Fruit fly (Drosophila melanogaster) whole organism, embryonic: Measurements from ENCODE around the gene CG17841.

ENCODE experiments used
- Blimp-1 ChIP-seq: fragments of 200-800 bp; sonication (Bioruptor generic); optimal IDR thresholded peaks from 3 replicates; lab custom pipeline; 2018; ENCODE audit warnings: missing biosample characterization, missing genetic modification characterization, mild to moderate bottlenecking, moderate library complexity, missing genetic modification reagents
- CG10321 ChIP-seq: fragments of 200-800 bp; sonication (Bioruptor generic); IDR thresholded peaks from 2 replicates; pipeline ENCODE4 v1.3.6; 2022; ENCODE audit warnings: missing biosample characterization, missing genetic modification characterization
- CG11456 ChIP-seq: fragments of 200-800 bp; sonication (Bioruptor generic); IDR thresholded peaks from 3 replicates; pipeline ENCODE4 v1.3.6; 2022; ENCODE audit warnings: missing biosample characterization, missing genetic modification characterization
- CG11723 ChIP-seq: fragments of 200-800 bp; sonication (Bioruptor generic); optimal IDR thresholded peaks from 2 replicates; lab custom pipeline; 2017; ENCODE audit warnings: missing biosample characterization, mild to moderate bottlenecking, missing genetic modification characterization
- CG12104 ChIP-seq: fragments of 200-800 bp; sonication (Bioruptor generic); optimal IDR thresholded peaks from 3 replicates; lab custom pipeline; 2016; ENCODE audit warnings: missing biosample characterization, missing genetic modification characterization
- CG12769 ChIP-seq: fragments of 200-800 bp; sonication (Bioruptor generic); optimal IDR thresholded peaks from 2 replicates; lab custom pipeline; 2019; ENCODE audit warnings: missing biosample characterization, mild to moderate bottlenecking, missing genetic modification characterization, moderate library complexity
- CG13775 ChIP-seq: fragments of 200-800 bp; sonication (Bioruptor generic); optimal IDR thresholded peaks from 3 replicates; lab custom pipeline; 2017; ENCODE audit warnings: missing biosample characterization, mild to moderate bottlenecking, missing genetic modification characterization
- CG14441 ChIP-seq: fragments of 200-800 bp; sonication (Bioruptor generic); IDR thresholded peaks from 2 replicates; pipeline ENCODE4 v1.3.6; 2022; ENCODE audit warnings: missing biosample characterization, missing genetic modification characterization
- CG17361 ChIP-seq: fragments of 200-800 bp; sonication (Bioruptor generic); IDR thresholded peaks from 3 replicates; pipeline ENCODE4 v1.3.6; 2022; ENCODE audit warnings: missing biosample characterization, missing genetic modification characterization
- CG2678 ChIP-seq: fragments of 200-800 bp; sonication (Bioruptor generic); optimal IDR thresholded peaks from 3 replicates; lab custom pipeline; 2019; ENCODE audit warnings: missing biosample characterization, mild to moderate bottlenecking, missing genetic modification characterization, moderate library complexity
- CG30403 ChIP-seq: fragments of 200-800 bp; sonication (Bioruptor generic); optimal IDR thresholded peaks from 3 replicates; lab custom pipeline; 2016; ENCODE audit warnings: missing biosample characterization, missing genetic modification characterization
- CG31441 ChIP-seq: fragments of 200-800 bp; sonication (Bioruptor generic); IDR thresholded peaks from 2 replicates; pipeline ENCODE4 v1.3.6; 2022; ENCODE audit warnings: missing biosample characterization, missing genetic modification characterization
- CG3281 ChIP-seq: fragments of 200-800 bp; sonication (Bioruptor generic); optimal IDR thresholded peaks from 3 replicates; lab custom pipeline; 2017; ENCODE audit warnings: missing biosample characterization, mild to moderate bottlenecking, missing genetic modification characterization
- CG3995 ChIP-seq: fragments of 200-800 bp; sonication (Bioruptor generic); optimal IDR thresholded peaks from 3 replicates; lab custom pipeline; 2016; ENCODE audit warnings: missing biosample characterization, missing genetic modification characterization
- CG4707 ChIP-seq: fragments of 200-800 bp; sonication (Bioruptor generic); optimal IDR thresholded peaks from 2 replicates; lab custom pipeline; 2018; ENCODE audit warnings: missing biosample characterization, mild to moderate bottlenecking, missing genetic modification characterization, moderate library complexity
- CG7556 ChIP-seq: fragments of 200-800 bp; sonication (Bioruptor generic); optimal IDR thresholded peaks from 2 replicates; lab custom pipeline; 2017; ENCODE audit warnings: missing biosample characterization, mild to moderate bottlenecking, missing genetic modification characterization
- CG7839 ChIP-seq: fragments of 200-800 bp; sonication (Bioruptor generic); optimal IDR thresholded peaks from 3 replicates; lab custom pipeline; 2018; ENCODE audit warnings: missing biosample characterization, mild to moderate bottlenecking, missing genetic modification characterization, moderate library complexity
- CG7963 ChIP-seq: fragments of 200-800 bp; sonication (Bioruptor generic); IDR thresholded peaks from 3 replicates; pipeline ENCODE4 v1.3.6; 2022; ENCODE audit warnings: missing biosample characterization, missing genetic modification characterization; ENCODE audit not compliant: partially characterized antibody
- CG8281 ChIP-seq: fragments of 200-800 bp; sonication (Bioruptor generic); optimal IDR thresholded peaks from 2 replicates; lab custom pipeline; 2018; ENCODE audit warnings: missing biosample characterization, mild to moderate bottlenecking, missing genetic modification characterization, moderate library complexity
- CG8388 ChIP-seq: fragments of 200-800 bp; sonication (Bioruptor generic); optimal IDR thresholded peaks from 2 replicates; lab custom pipeline; 2019; ENCODE audit warnings: missing biosample characterization, mild to moderate bottlenecking, missing genetic modification characterization, moderate library complexity
- CoRest ChIP-seq: fragments of 200-800 bp; sonication (Bioruptor generic); optimal IDR thresholded peaks from 3 replicates; lab custom pipeline; 2018; ENCODE audit warnings: missing biosample characterization, mild to moderate bottlenecking, missing genetic modification characterization, moderate library complexity
- Hsf ChIP-seq: fragments of 200-800 bp; sonication (Bioruptor generic); optimal IDR thresholded peaks from 3 replicates; lab custom pipeline; 2016; ENCODE audit warnings: missing biosample characterization, missing genetic modification characterization
- Med ChIP-seq: fragments of 200-800 bp; sonication (Bioruptor generic); peaks from one replicate; lab custom pipeline; 2016; ENCODE audit warnings: missing biosample characterization, missing genetic modification characterization, mild to moderate bottlenecking, inconsistent platforms, moderate library complexity
- Meics ChIP-seq: fragments of 200-800 bp; sonication (Bioruptor generic); optimal IDR thresholded peaks from 2 replicates; lab custom pipeline; 2017; ENCODE audit warnings: missing biosample characterization, mild to moderate bottlenecking, missing genetic modification characterization
- Mrtf ChIP-seq: fragments of 200-800 bp; sonication (Bioruptor generic); IDR thresholded peaks from 3 replicates; pipeline ENCODE4 v1.3.6; 2022; ENCODE audit warnings: missing biosample characterization, missing genetic modification characterization
- Oli ChIP-seq: fragments of 200-800 bp; sonication (Bioruptor generic); optimal IDR thresholded peaks from 2 replicates; lab custom pipeline; 2018; ENCODE audit warnings: missing biosample characterization, mild to moderate bottlenecking, missing genetic modification characterization, moderate library complexity
- Pdp1 ChIP-seq, 2 experiments: fragments of 200-800 bp; sonication (Bioruptor generic); optimal IDR thresholded peaks; 3 replicates each; lab custom pipeline; 2016; ENCODE audit warnings: missing biosample characterization in 2 of 2, missing genetic modification characterization in 2 of 2, mild to moderate bottlenecking in 1 of 2, moderate library complexity in 1 of 2
- Sox102F ChIP-seq: fragments of 200-800 bp; sonication (Bioruptor generic); optimal IDR thresholded peaks from 2 replicates; lab custom pipeline; 2018; ENCODE audit warnings: missing biosample characterization, mild to moderate bottlenecking, missing genetic modification characterization, moderate library complexity
- az2 ChIP-seq: fragments of 200-800 bp; sonication (Bioruptor generic); optimal IDR thresholded peaks from 3 replicates; lab custom pipeline; 2016; ENCODE audit warnings: missing biosample characterization, missing genetic modification characterization
- caup ChIP-seq: fragments of 200-800 bp; sonication (Bioruptor generic); optimal IDR thresholded peaks from 3 replicates; lab custom pipeline; 2017; ENCODE audit warnings: missing biosample characterization, mild to moderate bottlenecking, missing genetic modification characterization, moderate library complexity; ENCODE audit not compliant: severe bottlenecking
- chinmo ChIP-seq: fragments of 200-800 bp; sonication (Bioruptor generic); IDR thresholded peaks from 4 replicates; pipeline ENCODE4 v1.3.6; 2022; ENCODE audit warnings: missing biosample characterization, missing genetic modification characterization; ENCODE audit not compliant: partially characterized antibody
- ci ChIP-seq: fragments of 200-800 bp; sonication (Bioruptor generic); IDR thresholded peaks from 3 replicates; pipeline ENCODE4 v1.3.6; 2022; ENCODE audit warnings: missing biosample characterization, missing genetic modification characterization
- dpn ChIP-seq, 2 experiments: fragments of 200-800 bp; sonication (Bioruptor generic); optimal IDR thresholded peaks; 3 replicates each; lab custom pipeline; 2016; ENCODE audit warnings: missing biosample characterization in 2 of 2, missing genetic modification characterization in 2 of 2
- gfzf ChIP-seq: fragments of 200-800 bp; sonication (Bioruptor generic); optimal IDR thresholded peaks from 2 replicates; lab custom pipeline; 2016; ENCODE audit warnings: missing biosample characterization, mild to moderate bottlenecking, missing genetic modification characterization, moderate library complexity
- lilli ChIP-seq: fragments of 200-800 bp; sonication (Bioruptor generic); optimal IDR thresholded peaks from 3 replicates; lab custom pipeline; 2016; ENCODE audit warnings: missing biosample characterization, missing genetic modification characterization
- nmo ChIP-seq: fragments of 200-800 bp; sonication (Bioruptor generic); optimal IDR thresholded peaks from 2 replicates; lab custom pipeline; 2018; ENCODE audit warnings: missing biosample characterization, mild to moderate bottlenecking, missing genetic modification characterization, moderate library complexity
- nom ChIP-seq: fragments of 200-800 bp; sonication (Bioruptor generic); optimal IDR thresholded peaks from 2 replicates; lab custom pipeline; 2017; ENCODE audit warnings: missing biosample characterization, missing genetic modification characterization, mild to moderate bottlenecking, moderate library complexity, missing genetic modification reagents
- phol ChIP-seq: fragments of 200-800 bp; sonication (Bioruptor generic); optimal IDR thresholded peaks from 3 replicates; lab custom pipeline; 2018; ENCODE audit warnings: missing biosample characterization, mild to moderate bottlenecking, missing genetic modification characterization, moderate library complexity
- row ChIP-seq: fragments of 200-800 bp; sonication (Bioruptor generic); IDR thresholded peaks from 3 replicates; pipeline ENCODE4 v1.3.6; 2022; ENCODE audit warnings: missing biosample characterization, missing genetic modification characterization
- sens ChIP-seq: fragments of 200-800 bp; sonication (Bioruptor generic); peaks from one replicate; lab custom pipeline; 2016; ENCODE audit warnings: missing biosample characterization, missing genetic modification characterization
- sqz ChIP-seq: fragments of 200-800 bp; sonication (Bioruptor generic); optimal IDR thresholded peaks from 3 replicates; lab custom pipeline; 2018; ENCODE audit warnings: missing biosample characterization, mild to moderate bottlenecking, missing genetic modification characterization
- sug ChIP-seq: fragments of 200-800 bp; optimal IDR thresholded peaks from 2 replicates; lab custom pipeline; 2019; ENCODE audit warnings: missing biosample characterization, mild to moderate bottlenecking, missing genetic modification characterization, moderate library complexity
- tin ChIP-seq: fragments of 200-800 bp; sonication (Bioruptor generic); optimal IDR thresholded peaks from 3 replicates; lab custom pipeline; 2016; ENCODE audit warnings: missing biosample characterization, missing genetic modification characterization
- usp ChIP-seq: fragments of >200 bp; optimal IDR thresholded peaks from 2 replicates; lab custom pipeline; 2017; ENCODE audit warnings: missing biosample characterization, missing genetic modification characterization

CG17841 gene

DNA sequence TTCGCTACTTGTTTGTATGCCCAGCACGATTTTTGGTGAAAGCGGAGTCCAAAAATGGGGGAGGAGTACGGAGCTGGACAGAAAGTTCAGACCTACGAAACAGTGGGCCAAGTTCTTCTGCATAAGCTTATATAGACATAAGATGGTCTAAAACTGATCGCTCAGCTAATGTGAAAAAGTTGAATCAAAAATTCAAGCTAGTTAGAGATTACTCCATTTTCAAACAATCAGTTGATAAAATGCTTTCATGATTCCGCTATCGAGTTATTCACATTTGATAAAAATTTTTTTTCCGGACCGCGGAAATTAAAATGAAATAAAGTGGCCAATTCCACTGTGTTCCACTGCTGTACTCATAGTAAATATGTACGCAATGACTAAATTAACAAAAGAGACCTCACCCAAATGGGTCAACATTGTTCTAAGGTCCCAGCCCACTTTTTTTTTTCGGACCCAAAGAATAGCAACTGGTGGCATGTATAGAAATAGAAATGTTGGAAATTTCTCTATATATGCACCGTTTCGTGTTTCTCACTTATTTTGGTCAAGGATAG is 47.4 kb upstream of the CG17841 start (continued):
- TF ChIP-seq CG11723 (GFP tag; lab: Kevin White, UChicago) = peak; percentile 31

DNA sequence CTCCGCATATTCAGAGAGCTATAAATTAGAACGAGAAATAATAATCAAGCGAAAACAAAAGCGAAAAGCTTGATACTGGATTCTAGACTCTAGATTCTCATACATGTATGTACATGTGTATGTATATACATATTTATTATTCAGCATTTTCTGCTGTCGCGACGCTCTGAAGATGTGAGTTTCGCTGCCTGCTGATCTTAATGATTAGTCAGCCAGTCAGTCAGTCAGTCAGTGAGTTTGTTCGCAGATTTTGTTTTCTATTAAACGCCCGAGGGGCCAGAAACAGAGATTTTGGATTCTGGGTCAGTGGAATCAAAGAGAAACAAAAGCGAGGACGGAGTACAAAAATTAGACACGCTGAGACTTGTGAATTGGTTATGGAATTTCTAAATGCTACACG is 45.6 kb upstream of the CG17841 start:
- TF ChIP-seq CG3995 (GFP tag; lab: Kevin White, UChicago) = no peak
- peak; percentile 62 for TF ChIP-seq Med
- 0 out of 4 replicates have a peak, but pooled peaks have one; percentile 6 for TF ChIP-seq chinmo
- TF ChIP-seq sens = peak; percentile 18
- peak; percentile 23 for TF ChIP-seq sug (tag; lab: Kevin White, UChicago)
- no peak for TF ChIP-seq Blimp-1 (GFP tag; lab: Kevin White, UChicago)
- TF ChIP-seq Mrtf (GFP tag; lab: Robert Waterston, UW) = no peak
- peak in 1 of 2 experiments; percentile 12 for TF ChIP-seq Pdp1 (GFP tag; optimal IDR thresholded peaks at IDR 0.05; lab: Kevin White, UChicago)
- TF ChIP-seq CG13775 (GFP tag; lab: Kevin White, UChicago) = no peak
- TF ChIP-seq, all 482 proteins: peak for 5

DNA sequence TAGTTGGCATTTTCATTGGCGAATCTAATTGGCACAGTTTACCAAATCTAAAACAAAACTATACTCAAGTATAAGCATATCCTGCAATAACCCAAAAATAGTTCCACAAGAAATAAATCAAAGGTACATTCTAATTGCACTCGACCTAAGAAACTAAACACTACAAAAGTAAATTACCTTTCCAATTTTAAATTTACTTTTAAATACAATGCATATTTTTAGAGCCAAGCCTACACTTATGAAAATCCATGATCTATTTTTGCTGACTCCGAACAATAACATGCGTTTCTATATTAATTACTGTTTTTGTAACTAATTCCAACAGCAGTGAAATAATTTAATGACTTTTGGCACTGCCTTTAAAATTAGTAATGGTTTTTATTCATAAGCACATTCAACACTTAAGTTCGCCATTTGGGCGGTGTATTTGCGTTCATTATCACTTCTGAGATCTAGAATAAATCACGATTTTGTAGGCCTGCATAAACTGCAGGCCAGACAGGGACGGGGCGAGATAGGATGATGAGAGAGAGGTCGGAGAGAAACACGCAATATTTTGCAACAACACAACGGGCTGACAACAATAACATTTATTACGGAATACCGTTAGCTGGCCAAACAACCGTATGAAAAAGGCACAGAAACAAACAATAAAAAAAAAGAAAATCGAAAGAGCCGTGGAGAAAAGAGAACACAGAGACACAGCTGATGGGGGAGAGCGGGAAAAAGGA is 42.9 kb upstream of the CG17841 start:
- TF ChIP-seq usp (GFP tag; lab: Kevin White, UChicago) (no peak), CG12769 (tag; lab: Kevin White, UChicago) (no peak), CG2678 (tag; lab: Kevin White, UChicago) (peak; percentile 51), CG11456 (GFP tag; lab: Robert Waterston, UW) (no peak), row (GFP tag; lab: Robert Waterston, UW) (peak; percentile 40; the same call in 1 of the 3 replicates), CG4707 (GFP tag; lab: Kevin White, UChicago) (no peak), CG31441 (GFP tag; lab: Robert Waterston, UW) (0 out of 2 replicates have a peak, but pooled peaks have one; percentile 41), chinmo (0 out of 4 replicates have a peak, but pooled peaks have one; percentile 31), az2 (peak; percentile 5), CG8281 (tag; lab: Kevin White, UChicago) (no peak), CG10321 (no peak), Sox102F (GFP tag; lab: Kevin White, UChicago) (peak; percentile 23), Hsf (GFP tag; lab: Kevin White, UChicago) (peak; percentile 11), CG14441 (0 out of 2 replicates have a peak, but pooled peaks have one; percentile 13), CG17361 (GFP tag; lab: Robert Waterston, UW) (peak; percentile 58; the same call in 2 of the 3 replicates), CG12104 (GFP tag; lab: Kevin White, UChicago) (peak; percentile 34), nmo (GFP tag; lab: Kevin White, UChicago) (peak; percentile 34), gfzf (GFP tag; lab: Kevin White, UChicago) (no peak), Meics (GFP tag; lab: Kevin White, UChicago) (peak; percentile 14), dpn (GFP tag; optimal IDR thresholded peaks at IDR 0.05; lab: Kevin White, UChicago) (peak in 1 of 2 experiments; percentile 18), CG7556 (peak; percentile 55), Oli (tag; lab: Kevin White, UChicago) (peak; percentile 3), caup (GFP tag; lab: Kevin White, UChicago) (no peak), phol (tag; lab: Kevin White, UChicago) (peak; percentile 4), CG30403 (GFP tag; lab: Kevin White, UChicago) (peak; percentile 46), tin (GFP tag; lab: Kevin White, UChicago) (peak; percentile 2), CG7839 (tag; lab: Kevin White, UChicago) (peak; percentile 24), ci (0 out of 3 replicates have a peak, but pooled peaks have one; percentile 20), CG8388 (GFP tag; lab: Kevin White, UChicago) (peak; percentile 30), nom (GFP tag; lab: Kevin White, UChicago) (peak; percentile 27), CG7963 (GFP tag; lab: Robert Waterston, UW) (no peak), sqz (GFP tag; lab: Kevin White, UChicago) (peak; percentile 24), CoRest (tag; lab: Kevin White, UChicago) (peak; percentile 25), lilli (peak; percentile 5), CG3281 (GFP tag; lab: Kevin White, UChicago) (no peak)
